Worm (Caenorhabditis elegans) whole organism, L3 larva: Measurements from ENCODE around the gene F49E12.7.

Experiments used
- R02D3.7 ChIP-seq: fragments of 150-350 bp; optimal IDR thresholded peaks from 2 replicates; lab custom pipeline; 2014; ENCODE audit warnings: missing biosample characterization, missing genetic modification characterization
- ZK546.5 ChIP-seq: sonication (generic microtip); optimal IDR thresholded peaks from 2 replicates; lab custom pipeline; 2017; ENCODE audit warnings: missing biosample characterization, missing genetic modification characterization
- ceh-28 ChIP-seq: fragments of 150-350 bp; optimal IDR thresholded peaks from 2 replicates; lab custom pipeline; 2014; ENCODE audit warnings: missing biosample characterization, missing genetic modification reagents, missing genetic modification characterization
- ceh-82 ChIP-seq: fragments of 150-350 bp; optimal IDR thresholded peaks from 2 replicates; lab custom pipeline; 2014; ENCODE audit warnings: missing biosample characterization, missing genetic modification characterization
- egl-27 ChIP-seq: sonication (generic microtip); optimal IDR thresholded peaks from 4 replicates; lab custom pipeline; 2017; ENCODE audit warnings: missing biosample characterization, missing genetic modification reagents, missing genetic modification characterization
- egl-5 ChIP-seq: fragments of 150-350 bp; optimal IDR thresholded peaks from 2 replicates; lab custom pipeline; 2017; ENCODE audit warnings: missing biosample characterization, missing genetic modification reagents, missing genetic modification characterization, inconsistent platforms
- lsy-12 ChIP-seq: sonication (generic microtip); optimal IDR thresholded peaks from 2 replicates; lab custom pipeline; 2016; ENCODE audit warnings: mild to moderate bottlenecking, missing genetic modification characterization, missing compliant biosample characterization
- nfya-1 ChIP-seq: sonication (generic microtip); optimal IDR thresholded peaks from 2 replicates; lab custom pipeline; 2017; ENCODE audit warnings: missing genetic modification characterization, mild to moderate bottlenecking, missing compliant biosample characterization, antibody characterized with exemption, moderate library complexity; ENCODE audit not compliant: insufficient read depth
- nhr-237 ChIP-seq: fragments of 150-350 bp; optimal IDR thresholded peaks from 2 replicates; lab custom pipeline; 2014; ENCODE audit warnings: missing biosample characterization, missing genetic modification characterization
- nhr-43 ChIP-seq: sonication (generic microtip); optimal IDR thresholded peaks from 2 replicates; lab custom pipeline; 2016; ENCODE audit warnings: mild to moderate bottlenecking, missing genetic modification characterization, missing compliant biosample characterization; ENCODE audit not compliant: poor library complexity, severe bottlenecking
- nhr-67 ChIP-seq: fragments of 150-350 bp; optimal IDR thresholded peaks from 2 replicates; lab custom pipeline; 2014; ENCODE audit warnings: missing biosample characterization, missing genetic modification characterization
- nhr-76 ChIP-seq: fragments of 150-350 bp; sonication (generic microtip); optimal IDR thresholded peaks from 5 replicates; lab custom pipeline; 2014; ENCODE audit warnings: missing biosample characterization, missing genetic modification characterization
- pha-4 ChIP-seq: fragments of 150-350 bp; optimal IDR thresholded peaks from 2 replicates; lab custom pipeline; 2014; ENCODE audit warnings: missing biosample characterization, missing genetic modification reagents, missing genetic modification characterization
- pqm-1 ChIP-seq: fragments of 150-350 bp; optimal IDR thresholded peaks from 2 replicates; lab custom pipeline; 2017; ENCODE audit warnings: missing biosample characterization, missing genetic modification characterization, inconsistent platforms
- snpc-4 ChIP-seq: fragments of 150-350 bp; optimal IDR thresholded peaks from 2 replicates; lab custom pipeline; 2014; ENCODE audit warnings: missing biosample characterization, missing genetic modification characterization
- unc-62 ChIP-seq: fragments of 150-350 bp; sonication (generic microtip); optimal IDR thresholded peaks from 4 replicates; lab custom pipeline; 2014; ENCODE audit warnings: missing biosample characterization, missing genetic modification reagents, missing genetic modification characterization
- ztf-11 ChIP-seq: fragments of 150-350 bp; optimal IDR thresholded peaks from 2 replicates; lab custom pipeline; 2014; ENCODE audit warnings: missing biosample characterization, missing genetic modification characterization

The F49E12.7 gene

ce11 chrII:8346384-8346783 is 49.6 kb downstream of the F49E12.7 start, which contains the start of gene eff-1:
Gene eff-1, plus strand, starts transcription at chrII:8346684.
- TF ChIP-seq ztf-11 (tag; lab: Kevin White, UChicago), result no peak
- no peak for TF ChIP-seq nhr-76 (tag; lab: Kevin White, UChicago)
- no peak for TF ChIP-seq ceh-82 (tag; lab: Kevin White, UChicago)
- TF ChIP-seq nhr-237 (tag; lab: Kevin White, UChicago), result no peak
- no peak for TF ChIP-seq pha-4 (tag; lab: Kevin White, UChicago)
- no peak for TF ChIP-seq pqm-1 (tag; lab: Kevin White, UChicago)
- TF ChIP-seq egl-5, result no peak
- no peak for TF ChIP-seq unc-62 (GFP tag; lab: Kevin White, UChicago)
- TF ChIP-seq lsy-12 (tag; lab: Kevin White, UChicago), result no peak
- TF ChIP-seq ZK546.5, result no peak
- no peak for TF ChIP-seq nfya-1
- no peak for TF ChIP-seq nhr-67 (tag; lab: Kevin White, UChicago)
- TF ChIP-seq snpc-4, result no peak
- TF ChIP-seq egl-27 (tag; lab: Kevin White, UChicago), result no peak
- TF ChIP-seq ceh-28, result no peak
- no peak for TF ChIP-seq R02D3.7

ce11 chrII:8345613-8346012 is 50.3 kb downstream of the F49E12.7 start:
- no peak for TF ChIP-seq nhr-237 (tag; lab: Kevin White, UChicago)
- peak; percentile 33 for TF ChIP-seq nhr-43 (tag; lab: Kevin White, UChicago)
